Fruit fly (Drosophila melanogaster) whole organism, embryonic: ENCODE measurements around the gene CG17202.

ENCODE experiments used
- B-H1 ChIP-seq: fragments of 200-800 bp; sonication (Bioruptor generic); IDR thresholded peaks from 3 replicates; pipeline ENCODE4 v1.3.6; 2022; ENCODE audit warnings: missing biosample characterization, missing genetic modification characterization
- Blimp-1 ChIP-seq: fragments of 200-800 bp; sonication (Bioruptor generic); optimal IDR thresholded peaks from 3 replicates; lab custom pipeline; 2018; ENCODE audit warnings: missing biosample characterization, missing genetic modification characterization, mild to moderate bottlenecking, moderate library complexity, missing genetic modification reagents
- CG10462 ChIP-seq: fragments of 200-800 bp; sonication (Bioruptor generic); optimal IDR thresholded peaks from 2 replicates; lab custom pipeline; 2016; ENCODE audit warnings: missing biosample characterization, missing genetic modification characterization
- CG11504 ChIP-seq: fragments of 200-800 bp; sonication (Bioruptor generic); optimal IDR thresholded peaks from 3 replicates; lab custom pipeline; 2019; ENCODE audit warnings: missing biosample characterization, mild to moderate bottlenecking, missing genetic modification characterization, moderate library complexity
- CG11695 ChIP-seq: fragments of 200-800 bp; sonication (Bioruptor generic); IDR thresholded peaks from 3 replicates; pipeline ENCODE4 v1.3.6; 2022; ENCODE audit warnings: missing biosample characterization, missing genetic modification characterization
- CG12391 ChIP-seq: fragments of 200-800 bp; sonication (Bioruptor generic); optimal IDR thresholded peaks from 3 replicates; lab custom pipeline; 2018; ENCODE audit warnings: missing biosample characterization, mild to moderate bottlenecking, missing genetic modification characterization, moderate library complexity
- CG14441 ChIP-seq: fragments of 200-800 bp; sonication (Bioruptor generic); IDR thresholded peaks from 2 replicates; pipeline ENCODE4 v1.3.6; 2022; ENCODE audit warnings: missing biosample characterization, missing genetic modification characterization
- CG17186 ChIP-seq: fragments of 200-800 bp; sonication (Bioruptor generic); optimal IDR thresholded peaks from 3 replicates; lab custom pipeline; 2017; ENCODE audit warnings: missing biosample characterization, missing genetic modification reagents, missing genetic modification characterization
- CG30431 ChIP-seq: fragments of 200-800 bp; sonication (Bioruptor generic); optimal IDR thresholded peaks from 2 replicates; lab custom pipeline; 2017; ENCODE audit warnings: missing biosample characterization, missing genetic modification characterization
- CG3163 ChIP-seq: fragments of 200-800 bp; sonication (Bioruptor generic); optimal IDR thresholded peaks from 3 replicates; lab custom pipeline; 2016; ENCODE audit warnings: missing biosample characterization, missing genetic modification characterization
- CG32532 ChIP-seq: fragments of 200-800 bp; sonication (Bioruptor generic); IDR thresholded peaks from 2 replicates; pipeline ENCODE4 v1.3.6; 2022; ENCODE audit warnings: missing biosample characterization, missing genetic modification characterization
- CG3726 ChIP-seq: fragments of 200-800 bp; sonication (Bioruptor generic); IDR thresholded peaks from 3 replicates; pipeline ENCODE4, ENCODE4 v1.3.6; 2022; ENCODE audit warnings: missing biosample characterization, missing genetic modification characterization
- CG4707 ChIP-seq: fragments of 200-800 bp; sonication (Bioruptor generic); optimal IDR thresholded peaks from 2 replicates; lab custom pipeline; 2018; ENCODE audit warnings: missing biosample characterization, mild to moderate bottlenecking, missing genetic modification characterization, moderate library complexity
- CG6689 ChIP-seq: fragments of 200-800 bp; sonication (Bioruptor generic); IDR thresholded peaks from 2 replicates; pipeline ENCODE4 v1.3.6; 2022; ENCODE audit warnings: missing biosample characterization, missing genetic modification characterization
- CG7372 ChIP-seq: fragments of 200-800 bp; sonication (Bioruptor generic); IDR thresholded peaks from 2 replicates; pipeline ENCODE4 v1.3.6; 2022; ENCODE audit warnings: missing biosample characterization, missing genetic modification characterization
- CG8281 ChIP-seq: fragments of 200-800 bp; sonication (Bioruptor generic); optimal IDR thresholded peaks from 2 replicates; lab custom pipeline; 2018; ENCODE audit warnings: missing biosample characterization, mild to moderate bottlenecking, missing genetic modification characterization, moderate library complexity
- CG8765 ChIP-seq: fragments of 200-800 bp; sonication (Bioruptor generic); IDR thresholded peaks from 2 replicates; pipeline ENCODE4 v1.3.6; 2022; ENCODE audit warnings: missing biosample characterization, missing genetic modification characterization
- CG9876 ChIP-seq: fragments of 200-800 bp; sonication (Bioruptor generic); optimal IDR thresholded peaks from 2 replicates; lab custom pipeline; 2016; ENCODE audit warnings: missing biosample characterization, missing genetic modification characterization
- E2f1 ChIP-seq: fragments of 200-800 bp; sonication (Bioruptor generic); IDR thresholded peaks from 2 replicates; pipeline ENCODE4 v1.3.6; 2022; ENCODE audit warnings: missing biosample characterization, missing genetic modification characterization
- Ets65A ChIP-seq: fragments of 200-800 bp; sonication (Bioruptor generic); peaks from one replicate; lab custom pipeline; 2016; ENCODE audit warnings: missing biosample characterization, missing genetic modification characterization
- Hsf ChIP-seq: fragments of 200-800 bp; sonication (Bioruptor generic); optimal IDR thresholded peaks from 3 replicates; lab custom pipeline; 2016; ENCODE audit warnings: missing biosample characterization, missing genetic modification characterization
- Optix ChIP-seq: fragments of 200-800 bp; sonication (Bioruptor generic); IDR thresholded peaks from 3 replicates; pipeline ENCODE4 v1.3.6; 2022; ENCODE audit warnings: missing biosample characterization, missing genetic modification characterization
- Scr ChIP-seq: fragments of 200-800 bp; sonication (Bioruptor generic); IDR thresholded peaks from 2 replicates; pipeline ENCODE4 v1.3.6; 2022; ENCODE audit warnings: missing biosample characterization, missing genetic modification characterization; ENCODE audit not compliant: partially characterized antibody
- Xrp1 ChIP-seq: fragments of 200-800 bp; sonication (Bioruptor generic); IDR thresholded peaks from 2 replicates; pipeline ENCODE4 v1.3.6; 2022; ENCODE audit warnings: missing biosample characterization, missing genetic modification characterization
- ara ChIP-seq: fragments of 200-800 bp; sonication (Bioruptor generic); IDR thresholded peaks from 2 replicates; pipeline ENCODE4 v1.3.6; 2022; ENCODE audit warnings: missing biosample characterization, missing genetic modification characterization
- btn ChIP-seq: fragments of 200-800 bp; sonication (Bioruptor generic); optimal IDR thresholded peaks from 2 replicates; lab custom pipeline; 2016; ENCODE audit warnings: missing biosample characterization, missing genetic modification characterization
- cad ChIP-seq: fragments of >200 bp; optimal IDR thresholded peaks from 2 replicates; lab custom pipeline; 2017; ENCODE audit warnings: missing biosample characterization, missing genetic modification characterization
- caup ChIP-seq: fragments of 200-800 bp; sonication (Bioruptor generic); optimal IDR thresholded peaks from 3 replicates; lab custom pipeline; 2017; ENCODE audit warnings: missing biosample characterization, mild to moderate bottlenecking, missing genetic modification characterization, moderate library complexity; ENCODE audit not compliant: severe bottlenecking
- corto ChIP-seq: fragments of 200-800 bp; sonication (Bioruptor generic); optimal IDR thresholded peaks from 2 replicates; lab custom pipeline; 2016; ENCODE audit warnings: missing biosample characterization, mild to moderate bottlenecking, missing genetic modification characterization, moderate library complexity
- fd3F ChIP-seq: fragments of 200-800 bp; sonication (Bioruptor generic); optimal IDR thresholded peaks from 2 replicates; lab custom pipeline; 2018; ENCODE audit warnings: missing biosample characterization, mild to moderate bottlenecking, missing genetic modification characterization, moderate library complexity
- gce ChIP-seq: fragments of 200-800 bp; sonication (Bioruptor generic); IDR thresholded peaks from 3 replicates; pipeline ENCODE4 v1.3.6; 2022; ENCODE audit warnings: missing biosample characterization, missing genetic modification characterization
- grau ChIP-seq: fragments of 200-800 bp; optimal IDR thresholded peaks from 3 replicates; lab custom pipeline; 2019; ENCODE audit warnings: missing biosample characterization, mild to moderate bottlenecking, missing genetic modification characterization, moderate library complexity
- hb ChIP-seq: fragments of 200-800 bp; sonication (Bioruptor generic); IDR thresholded peaks from 3 replicates; pipeline ENCODE4 v1.3.6; 2022; ENCODE audit warnings: missing biosample characterization, missing genetic modification characterization; ENCODE audit not compliant: partially characterized antibody
- hkb ChIP-seq, 2 experiments: fragments of 200-800 bp in 1 of 2; fragments of >200 bp in 1 of 2; sonication (Bioruptor generic) in 1 of 2; IDR thresholded peaks in 1 of 2; optimal IDR thresholded peaks in 1 of 2; 2 replicates each; pipeline versions ENCODE4 v1.3.6 to Lab custom; 2017 to 2022; ENCODE audit warnings: missing biosample characterization in 1 of 2, missing genetic modification characterization in 1 of 2
- jigr1 ChIP-seq: fragments of 200-800 bp; sonication (Bioruptor generic); IDR thresholded peaks from 3 replicates; pipeline ENCODE4 v1.3.6; 2022; ENCODE audit warnings: missing biosample characterization, missing genetic modification characterization
- klu ChIP-seq: fragments of 200-800 bp; sonication (Bioruptor generic); IDR thresholded peaks from 2 replicates; pipeline ENCODE4 v1.3.6; 2022; ENCODE audit warnings: missing biosample characterization, missing genetic modification characterization
- lbe ChIP-seq: fragments of 200-800 bp; sonication (Bioruptor generic); optimal IDR thresholded peaks from 2 replicates; lab custom pipeline; 2016; ENCODE audit warnings: missing biosample characterization, mild to moderate bottlenecking, missing genetic modification characterization
- lola ChIP-seq, 3 experiments: fragments of >200 bp in 2 of 3; fragments of 200-800 bp in 1 of 3; sonication (Bioruptor generic) in 1 of 3; optimal IDR thresholded peaks; 2 replicates each; lab custom pipeline; 2017 to 2019; ENCODE audit warnings: missing biosample characterization in 3 of 3, missing genetic modification characterization in 3 of 3, mild to moderate bottlenecking in 1 of 3, moderate library complexity in 1 of 3
- lov ChIP-seq, 2 experiments: fragments of 200-800 bp in 1 of 2; fragments of >200 bp in 1 of 2; sonication (Bioruptor generic) in 1 of 2; IDR thresholded peaks in 1 of 2; optimal IDR thresholded peaks in 1 of 2; 2 replicates in 1 of 2; 3 replicates in 1 of 2; pipeline versions ENCODE4 v1.3.6 to Lab custom; 2017 to 2022; ENCODE audit warnings: missing biosample characterization in 1 of 2, missing genetic modification characterization in 1 of 2
- peb ChIP-seq: fragments of 200-800 bp; sonication (Bioruptor generic); IDR thresholded peaks from 2 replicates; pipeline ENCODE4 v1.3.6; 2022; ENCODE audit warnings: missing biosample characterization, missing genetic modification characterization
- pita ChIP-seq: fragments of 200-800 bp; sonication (Bioruptor generic); optimal IDR thresholded peaks from 2 replicates; lab custom pipeline; 2017; ENCODE audit warnings: missing biosample characterization, mild to moderate bottlenecking, missing genetic modification characterization
- run ChIP-seq: fragments of 200-800 bp; sonication (Bioruptor generic); optimal IDR thresholded peaks from 3 replicates; lab custom pipeline; 2018; ENCODE audit warnings: missing biosample characterization, mild to moderate bottlenecking, missing genetic modification characterization
- sd ChIP-seq: fragments of 200-800 bp; sonication (Bioruptor generic); optimal IDR thresholded peaks from 3 replicates; lab custom pipeline; 2018; ENCODE audit warnings: missing biosample characterization, mild to moderate bottlenecking, missing genetic modification characterization, moderate library complexity
- sens ChIP-seq: fragments of 200-800 bp; sonication (Bioruptor generic); peaks from one replicate; lab custom pipeline; 2016; ENCODE audit warnings: missing biosample characterization, missing genetic modification characterization
- shn ChIP-seq: fragments of 200-800 bp; sonication (Bioruptor generic); optimal IDR thresholded peaks from 3 replicates; lab custom pipeline; 2016; ENCODE audit warnings: missing biosample characterization, missing genetic modification characterization
- tin ChIP-seq: fragments of 200-800 bp; sonication (Bioruptor generic); optimal IDR thresholded peaks from 3 replicates; lab custom pipeline; 2016; ENCODE audit warnings: missing biosample characterization, missing genetic modification characterization
- tna ChIP-seq: fragments of 200-800 bp; sonication (Bioruptor generic); IDR thresholded peaks from 2 replicates; pipeline ENCODE4 v1.3.6; 2022; ENCODE audit warnings: missing biosample characterization, missing genetic modification characterization; ENCODE audit not compliant: partially characterized antibody
- unc-4 ChIP-seq: fragments of 200-800 bp; sonication (Bioruptor generic); IDR thresholded peaks from 2 replicates; pipeline ENCODE4 v1.3.6; 2022; ENCODE audit warnings: missing biosample characterization, missing genetic modification characterization; ENCODE audit not compliant: partially characterized antibody

CG17202 gene

dm6 chr3R:12442601-12443533 is 20.3 kb downstream of the CG17202 start (continued):
- TF ChIP-seq lola (GFP tag; optimal IDR thresholded peaks at IDR 0.05; lab: Kevin White, UChicago) (no peak), Xrp1 (peak; percentile 30; the same call in 1 of the 2 replicates), Hsf (GFP tag; lab: Kevin White, UChicago) (no peak), unc-4 (no peak), CG3726 (GFP tag; lab: Robert Waterston, UW) (no peak), cad (GFP tag; lab: Kevin White, UChicago) (no peak), CG7372 (no peak), CG10462 (GFP tag; lab: Kevin White, UChicago) (no peak), B-H1 (GFP tag; lab: Robert Waterston, UW) (no peak), Optix (no peak), tin (no peak), CG6689 (GFP tag; lab: Robert Waterston, UW) (no peak), CG11695 (GFP tag; lab: Robert Waterston, UW) (peak; percentile 66; the same call in 2 of the 3 replicates), CG12391 (tag; lab: Kevin White, UChicago) (peak; percentile 16), jigr1 (GFP tag; lab: Robert Waterston, UW) (no peak), fd3F (GFP tag; lab: Kevin White, UChicago) (no peak), hkb (optimal IDR thresholded peaks at IDR 0.05; lab: Kevin White, UChicago) (no peak), hkb (GFP tag; IDR thresholded peaks at IDR 0.05; lab: Robert Waterston, UW) (no peak), CG32532 (GFP tag; lab: Robert Waterston, UW) (peak; percentile 45), CG11504 (peak; percentile 58), CG14441 (GFP tag; lab: Robert Waterston, UW) (no peak), Scr (GFP tag; lab: Robert Waterston, UW) (no peak), corto (GFP tag; lab: Kevin White, UChicago) (peak; percentile 50), CG8765 (no peak), run (tag; lab: Kevin White, UChicago) (no peak), hb (GFP tag; lab: Robert Waterston, UW) (no peak), CG3163 (GFP tag; lab: Kevin White, UChicago) (peak; percentile 4), shn (GFP tag; lab: Kevin White, UChicago) (no peak), ara (GFP tag; lab: Robert Waterston, UW) (no peak), grau (tag; lab: Kevin White, UChicago) (peak; percentile 64), tna (no peak), lbe (GFP tag; lab: Kevin White, UChicago) (peak; percentile 67), CG8281 (tag; lab: Kevin White, UChicago) (no peak), CG9876 (GFP tag; lab: Kevin White, UChicago) (no peak), CG17186 (GFP tag; lab: Kevin White, UChicago) (no peak), klu (GFP tag; lab: Robert Waterston, UW) (no peak), pita (GFP tag; lab: Kevin White, UChicago) (no peak), lov (optimal IDR thresholded peaks at IDR 0.05; lab: Kevin White, UChicago) (no peak), lov (GFP tag; IDR thresholded peaks at IDR 0.05; lab: Robert Waterston, UW) (no peak), gce (GFP tag; lab: Robert Waterston, UW) (no peak), sens (GFP tag; lab: Kevin White, UChicago) (peak; percentile 79), Ets65A (GFP tag; lab: Kevin White, UChicago) (no peak), sd (tag; lab: Kevin White, UChicago) (peak; percentile 22), caup (no peak), peb (GFP tag; lab: Robert Waterston, UW) (no peak), CG30431 (GFP tag; lab: Kevin White, UChicago) (no peak), btn (no peak), Blimp-1 (GFP tag; lab: Kevin White, UChicago) (no peak), E2f1 (GFP tag; lab: Robert Waterston, UW) (no peak), CG4707 (GFP tag; lab: Kevin White, UChicago) (no peak)
